Worm (Caenorhabditis elegans) whole organism, L1 larva: ENCODE results near the gene T28H11.7.

ENCODE experiments used
- F16B12.6 ChIP-seq: fragments of 150-350 bp; optimal IDR thresholded peaks from 2 replicates; lab custom pipeline; 2014; ENCODE audit warnings: missing biosample characterization, missing genetic modification characterization
- aly-2 ChIP-seq: fragments of 150-350 bp; optimal IDR thresholded peaks from 2 replicates; lab custom pipeline; 2014; ENCODE audit warnings: missing biosample characterization, missing genetic modification characterization
- ceh-8 ChIP-seq: fragments of 200-800 bp; sonication (Bioruptor generic); optimal IDR thresholded peaks from 2 replicates; lab custom pipeline; 2018; ENCODE audit warnings: mild to moderate bottlenecking, missing genetic modification characterization, moderate library complexity, missing compliant biosample characterization
- ceh-82 ChIP-seq, 3 experiments: fragments of 150-350 bp in 1 of 3; sonication (generic microtip) in 2 of 3; optimal IDR thresholded peaks; 2 replicates each; lab custom pipeline; 2014 to 2017; ENCODE audit warnings: missing biosample characterization in 3 of 3, missing genetic modification characterization in 3 of 3
- dsc-1 ChIP-seq: sonication (generic microtip); optimal IDR thresholded peaks from 2 replicates; lab custom pipeline; 2016; ENCODE audit warnings: mild to moderate bottlenecking, missing genetic modification characterization, missing compliant biosample characterization
- efl-1 ChIP-seq, 4 experiments: fragments of 150-350 bp; optimal IDR thresholded peaks in 3 of 4; peaks in 1 of 4; 1 replicate in 1 of 4; 2 replicates in 3 of 4; lab custom pipeline; 2014; ENCODE audit warnings: missing biosample characterization in 2 of 4, missing genetic modification characterization in 2 of 4, missing genetic modification reagents in 2 of 4
- egl-13 ChIP-seq: sonication (generic microtip); optimal IDR thresholded peaks from 2 replicates; lab custom pipeline; 2016; ENCODE audit warnings: missing genotype, missing genetic modification reagents, missing genetic modification characterization, missing compliant biosample characterization
- elt-2 ChIP-seq: sonication (generic microtip); optimal IDR thresholded peaks from 2 replicates; lab custom pipeline; 2016; ENCODE audit warnings: missing genetic modification characterization, mild to moderate bottlenecking, inconsistent platforms, missing compliant biosample characterization, missing genetic modification reagents
- ets-5 ChIP-seq: fragments of 200-800 bp; sonication (Bioruptor generic); IDR thresholded peaks from 2 replicates; pipeline ENCODE4 v1.3.6; 2022; ENCODE audit warnings: missing genetic modification characterization, missing compliant biosample characterization
- fkh-4 ChIP-seq: sonication (generic microtip); optimal IDR thresholded peaks from 2 replicates; lab custom pipeline; 2016; ENCODE audit warnings: missing compliant biosample characterization, missing genetic modification characterization, borderline replicate concordance
- fkh-8 ChIP-seq: sonication (generic microtip); optimal IDR thresholded peaks from 2 replicates; lab custom pipeline; 2016; ENCODE audit warnings: mild to moderate bottlenecking, missing genetic modification characterization, missing compliant biosample characterization
- hlh-4 ChIP-seq: sonication (generic microtip); optimal IDR thresholded peaks from 2 replicates; lab custom pipeline; 2016; ENCODE audit warnings: mild to moderate bottlenecking, missing genetic modification characterization, missing compliant biosample characterization
- hpl-2 ChIP-seq: fragments of 150-350 bp; optimal IDR thresholded peaks from 2 replicates; lab custom pipeline; 2014; ENCODE audit warnings: missing biosample characterization, missing genetic modification reagents, missing genetic modification characterization
- lin-15B ChIP-seq: fragments of 150-350 bp; sonication (generic microtip); optimal IDR thresholded peaks from 3 replicates; lab custom pipeline; 2014; ENCODE audit warnings: missing biosample characterization, missing genetic modification characterization
- lin-35 ChIP-seq, 2 experiments: fragments of 150-350 bp; optimal IDR thresholded peaks; 2 replicates each; lab custom pipeline; 2014; ENCODE audit warnings: missing biosample characterization in 2 of 2, missing genetic modification characterization in 2 of 2, missing genetic modification reagents in 2 of 2
- mab-9 ChIP-seq: fragments of 200-800 bp; sonication (Bioruptor generic); IDR thresholded peaks from 2 replicates; pipeline ENCODE4 v1.3.6; 2022; ENCODE audit warnings: missing genetic modification reagents, missing genetic modification characterization, missing compliant biosample characterization
- mdl-1 ChIP-seq, 2 experiments: fragments of 150-350 bp; optimal IDR thresholded peaks; 2 replicates each; lab custom pipeline; 2014 to 2017; ENCODE audit warnings: missing biosample characterization in 2 of 2, missing genetic modification characterization in 2 of 2, inconsistent platforms in 1 of 2
- mef-2 ChIP-seq: fragments of 150-350 bp; optimal IDR thresholded peaks from 2 replicates; lab custom pipeline; 2014; ENCODE audit warnings: missing biosample characterization, missing genetic modification characterization
- nhr-11 ChIP-seq: fragments of 150-350 bp; optimal IDR thresholded peaks from 2 replicates; lab custom pipeline; 2014; ENCODE audit warnings: missing biosample characterization, missing genetic modification characterization
- nhr-12 ChIP-seq: sonication (generic microtip); optimal IDR thresholded peaks from 2 replicates; lab custom pipeline; 2017; ENCODE audit warnings: missing biosample characterization, missing genetic modification characterization
- nhr-19 ChIP-seq: fragments of 200-800 bp; sonication (Bioruptor generic); conservative IDR thresholded peaks from 2 replicates; pipeline ENCODE4 v1.3.6; 2022; ENCODE audit warnings: missing genetic modification characterization, missing compliant biosample characterization
- nhr-237 ChIP-seq: fragments of 150-350 bp; optimal IDR thresholded peaks from 2 replicates; lab custom pipeline; 2014; ENCODE audit warnings: missing biosample characterization, missing genetic modification characterization
- nhr-28 ChIP-seq: fragments of 150-350 bp; optimal IDR thresholded peaks from 2 replicates; lab custom pipeline; 2014; ENCODE audit warnings: missing biosample characterization, missing genetic modification characterization
- nhr-47 ChIP-seq: sonication (generic microtip); optimal IDR thresholded peaks from 2 replicates; lab custom pipeline; 2016; ENCODE audit warnings: mild to moderate bottlenecking, missing genetic modification characterization, moderate library complexity, missing compliant biosample characterization
- nhr-71 ChIP-seq: sonication (generic microtip); optimal IDR thresholded peaks from 2 replicates; lab custom pipeline; 2016; ENCODE audit warnings: mild to moderate bottlenecking, missing genetic modification characterization, moderate library complexity, missing compliant biosample characterization
- nhr-84 ChIP-seq: sonication (generic microtip); optimal IDR thresholded peaks from 2 replicates; lab custom pipeline; 2017; ENCODE audit warnings: missing biosample characterization, missing genetic modification characterization
- pax-3 ChIP-seq: fragments of 200-800 bp; sonication (Bioruptor generic); optimal IDR thresholded peaks from 2 replicates; lab custom pipeline; 2018; ENCODE audit warnings: mild to moderate bottlenecking, missing genetic modification characterization, moderate library complexity, missing compliant biosample characterization
- pqm-1 ChIP-seq: sonication (generic microtip); optimal IDR thresholded peaks from 3 replicates; lab custom pipeline; 2017; ENCODE audit warnings: missing biosample characterization, missing genetic modification characterization
- skn-1 ChIP-seq: fragments of 150-350 bp; optimal IDR thresholded peaks from 2 replicates; lab custom pipeline; 2014; ENCODE audit warnings: missing biosample characterization, missing genetic modification characterization
- snu-23 ChIP-seq: sonication (generic microtip); optimal IDR thresholded peaks from 2 replicates; lab custom pipeline; 2016; ENCODE audit warnings: missing genetic modification characterization, missing compliant biosample characterization
- sptf-1 ChIP-seq: fragments of 150-350 bp; optimal IDR thresholded peaks from 2 replicates; lab custom pipeline; 2014; ENCODE audit warnings: missing biosample characterization, missing genetic modification characterization
- unc-130 ChIP-seq: fragments of 150-350 bp; optimal IDR thresholded peaks from 2 replicates; lab custom pipeline; 2017; ENCODE audit warnings: missing biosample characterization, missing genetic modification characterization, inconsistent platforms
- unc-62 ChIP-seq: fragments of 150-350 bp; optimal IDR thresholded peaks from 2 replicates; lab custom pipeline; 2014; ENCODE audit warnings: missing biosample characterization, missing genetic modification reagents, missing genetic modification characterization
- unc-98 ChIP-seq: fragments of 200-800 bp; sonication (Bioruptor generic); IDR thresholded peaks from 2 replicates; pipeline ENCODE4 v1.3.6; 2022; ENCODE audit warnings: missing genetic modification characterization, missing compliant biosample characterization
- vab-15 ChIP-seq: sonication (generic microtip); optimal IDR thresholded peaks from 2 replicates; lab custom pipeline; 2017; ENCODE audit warnings: missing genotype, mild to moderate bottlenecking, missing genetic modification characterization, missing compliant biosample characterization
- zip-4 ChIP-seq: fragments of 200-800 bp; sonication (Bioruptor generic); optimal IDR thresholded peaks from 2 replicates; lab custom pipeline; 2018; ENCODE audit warnings: mild to moderate bottlenecking, missing genetic modification characterization, moderate library complexity, missing compliant biosample characterization
- ztf-4 ChIP-seq: fragments of 150-350 bp; optimal IDR thresholded peaks from 2 replicates; lab custom pipeline; 2014; ENCODE audit warnings: missing biosample characterization, missing genetic modification characterization

Gene T28H11.7

DNA sequence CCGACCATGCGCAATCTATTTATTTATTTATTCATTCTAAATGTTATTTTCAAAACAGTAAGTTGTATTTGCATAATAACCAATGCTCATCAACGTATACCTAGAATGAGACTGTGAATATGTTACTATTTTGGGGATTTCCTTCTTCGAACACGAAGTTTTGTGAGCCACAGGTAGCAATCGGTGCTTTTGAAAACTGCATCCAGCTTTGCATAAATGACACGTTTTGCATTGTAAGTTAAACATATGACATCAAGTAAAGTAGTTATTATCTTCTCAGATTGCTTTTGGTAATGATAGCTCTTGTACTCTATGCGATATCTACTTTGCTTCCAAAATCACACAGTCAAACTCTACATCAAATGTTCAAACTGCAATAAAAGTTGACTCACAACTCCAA lies 34.5 kb downstream of the T28H11.7 start, which contains the start of gene E03H12.4:
Gene E03H12.4, plus strand, starts transcription at position 120 of the 400 bp plus-strand sequence.
- no peak for TF ChIP-seq ceh-8 (GFP tag; lab: Kevin White, UChicago)
- no peak for TF ChIP-seq efl-1 (optimal IDR thresholded peaks at IDR 0.05; lab: Kevin White, UChicago)
- peak in 1 of 2 experiments; percentile 79 for TF ChIP-seq efl-1 (GFP tag; optimal IDR thresholded peaks at IDR 0.05 in 1 of 2; lab: Kevin White, UChicago)

DNA sequence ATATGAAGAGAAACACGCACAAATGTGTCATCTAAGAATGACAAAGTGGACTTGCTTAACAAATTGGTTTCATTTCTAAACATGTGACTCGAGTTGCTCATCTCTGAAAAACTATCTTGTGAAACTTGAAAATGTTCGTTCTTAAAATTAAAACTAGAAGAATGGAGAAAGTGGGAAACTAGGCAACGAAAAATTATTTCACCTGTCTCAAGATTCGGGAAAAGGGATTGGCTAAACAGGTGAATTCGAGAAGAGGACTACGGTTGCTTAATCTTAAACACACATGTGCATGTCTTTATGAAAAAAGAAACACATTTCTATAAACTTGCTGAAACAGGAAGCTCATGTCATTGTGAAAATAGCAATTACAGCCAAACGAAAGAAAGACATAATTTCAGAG lies 35.9 kb downstream of the T28H11.7 start, which contains the start of gene srz-24:
Gene srz-24, minus strand, starts transcription at position 101 of the 400 bp plus-strand sequence.
- no peak for TF ChIP-seq pax-3 (tag; lab: Kevin White, UChicago)
- TF ChIP-seq efl-1 (optimal IDR thresholded peaks at IDR 0.05; lab: Kevin White, UChicago): no peak
- peak in 1 of 2 experiments; percentile 57 for TF ChIP-seq efl-1 (GFP tag; optimal IDR thresholded peaks at IDR 0.05 in 1 of 2; lab: Kevin White, UChicago)
- no peak for TF ChIP-seq vab-15 (tag; lab: Kevin White, UChicago)
- TF ChIP-seq unc-62 (GFP tag; lab: Kevin White, UChicago): no peak
- no peak for TF ChIP-seq nhr-47 (tag; lab: Kevin White, UChicago)
- no peak for TF ChIP-seq elt-2
- no peak for TF ChIP-seq nhr-19 (GFP tag; lab: Robert Waterston, UW)
- TF ChIP-seq unc-98: no peak
- TF ChIP-seq hlh-4 (tag; lab: Kevin White, UChicago): peak; percentile 9

DNA sequence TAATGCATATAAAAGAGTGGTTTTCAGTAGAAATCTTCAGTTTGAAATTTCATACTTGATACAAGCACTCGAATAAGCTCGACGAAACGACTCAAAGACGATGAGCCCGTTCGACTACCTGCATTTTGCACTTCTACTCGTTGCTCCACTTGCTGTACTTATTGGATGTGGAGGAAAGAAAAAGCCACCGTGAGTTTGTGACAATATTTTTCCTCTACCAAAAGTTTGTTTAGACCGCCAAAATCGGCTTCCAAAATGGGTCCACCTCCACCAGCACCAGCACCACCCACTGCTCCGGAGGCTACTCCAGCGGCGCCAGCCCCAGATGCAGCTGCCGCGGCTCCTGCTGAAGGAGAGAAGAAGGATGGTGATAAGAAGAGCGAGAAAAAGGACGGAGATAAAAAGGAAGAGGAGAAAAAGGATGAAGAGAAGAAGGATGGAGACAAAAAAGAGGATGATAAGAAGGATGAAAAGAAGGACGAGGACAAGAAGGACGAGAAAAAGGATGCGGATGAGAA lies 39.7 kb downstream of the T28H11.7 start, which contains the start of gene E03H12.5:
Gene E03H12.5, plus strand, starts transcription at position 51 of the 518 bp plus-strand sequence.
- TF ChIP-seq pqm-1 (no peak), nhr-12 (tag; lab: Kevin White, UChicago) (no peak), zip-4 (no peak), snu-23 (GFP tag; lab: Kevin White, UChicago) (no peak), ztf-4 (no peak), lin-35 (GFP tag; optimal IDR thresholded peaks at IDR 0.05; lab: Kevin White, UChicago) (no peak), hpl-2 (no peak), unc-130 (no peak), nhr-11 (tag; lab: Kevin White, UChicago) (no peak), nhr-84 (tag; lab: Kevin White, UChicago) (no peak), nhr-28 (tag; lab: Kevin White, UChicago) (no peak), fkh-8 (no peak)

- no peak for TF ChIP-seq hpl-2
- no peak for TF ChIP-seq fkh-4 (tag; lab: Kevin White, UChicago)
- no peak for TF ChIP-seq dsc-1 (tag; lab: Kevin White, UChicago)
- TF ChIP-seq nhr-237 (tag; lab: Kevin White, UChicago): no peak
- no peak for TF ChIP-seq mef-2 (tag; lab: Kevin White, UChicago)
- no peak for TF ChIP-seq skn-1 (tag; lab: Kevin White, UChicago)
- no peak for TF ChIP-seq F16B12.6
- TF ChIP-seq mdl-1 (tag; optimal IDR thresholded peaks at IDR 0.05; lab: Kevin White, UChicago): no peak
- no peak for TF ChIP-seq nhr-11 (tag; lab: Kevin White, UChicago)
- TF ChIP-seq ceh-82 (tag; optimal IDR thresholded peaks at IDR 0.05; lab: Kevin White, UChicago): no peak
- no peak for TF ChIP-seq aly-2
- TF ChIP-seq nhr-84 (tag; lab: Kevin White, UChicago): no peak
- no peak for TF ChIP-seq mab-9 (GFP tag; lab: Robert Waterston, UW)
- no peak for TF ChIP-seq lin-15B
- no peak for TF ChIP-seq nhr-71 (tag; lab: Kevin White, UChicago)
- TF ChIP-seq egl-13 (tag; lab: Kevin White, UChicago): no peak
- TF ChIP-seq ets-5 (GFP tag; lab: Robert Waterston, UW): no peak
- TF ChIP-seq unc-130: no peak
- no peak for TF ChIP-seq sptf-1 (tag; lab: Kevin White, UChicago)
- TF ChIP-seq efl-1 (optimal IDR thresholded peaks at IDR 0.05; lab: Kevin White, UChicago): no peak
- no peak for TF ChIP-seq efl-1 (GFP tag; optimal IDR thresholded peaks at IDR 0.05 in 1 of 2; lab: Kevin White, UChicago)
These were observed 41.0 kb downstream of the T28H11.7 start, which contains the start of gene Y9C9A.16 for ce11 chrIV:4975995-4976394. Gene Y9C9A.16 (minus strand): TSS chrIV:4976125.
